Worm (Caenorhabditis elegans) whole organism, late embryonic: ENCODE measurements around the gene tbp-1.

Source experiments
- C38D4.7 ChIP-seq: fragments of 200-800 bp; sonication (Bioruptor generic); optimal IDR thresholded peaks from 2 replicates; lab custom pipeline; 2018; ENCODE audit warnings: mild to moderate bottlenecking, missing genetic modification characterization, moderate library complexity, missing compliant biosample characterization
- F13H6.1 ChIP-seq: sonication (generic microtip); optimal IDR thresholded peaks from 2 replicates; lab custom pipeline; 2016; ENCODE audit warnings: missing genetic modification characterization, missing compliant biosample characterization
- K02D7.2 ChIP-seq: sonication (generic microtip); optimal IDR thresholded peaks from 2 replicates; lab custom pipeline; 2017; ENCODE audit warnings: mild to moderate bottlenecking, missing genetic modification characterization, missing compliant biosample characterization
- K09A11.1 ChIP-seq: sonication (generic microtip); optimal IDR thresholded peaks from 2 replicates; lab custom pipeline; 2017; ENCODE audit warnings: antibody characterized with exemption, mild to moderate bottlenecking, missing genetic modification characterization, missing compliant biosample characterization; ENCODE audit not compliant: insufficient read depth
- T23F11.4 ChIP-seq: fragments of 200-800 bp; sonication (Bioruptor generic); optimal IDR thresholded peaks from 2 replicates; lab custom pipeline; 2018; ENCODE audit warnings: mild to moderate bottlenecking, missing genetic modification characterization, missing compliant biosample characterization
- Y22D7AL.16 ChIP-seq: sonication (generic microtip); optimal IDR thresholded peaks from 2 replicates; lab custom pipeline; 2016; ENCODE audit warnings: missing genetic modification characterization, missing compliant biosample characterization
- ama-1 ChIP-seq: fragments of 150-350 bp; optimal IDR thresholded peaks from 2 replicates; lab custom pipeline; 2014
- ceh-18 ChIP-seq: sonication (generic microtip); optimal IDR thresholded peaks from 2 replicates; lab custom pipeline; 2016; ENCODE audit warnings: missing genetic modification characterization, missing compliant biosample characterization
- ceh-2 ChIP-seq: sonication (generic microtip); optimal IDR thresholded peaks from 2 replicates; lab custom pipeline; 2016; ENCODE audit warnings: missing genotype, missing genetic modification characterization, missing compliant biosample characterization
- ceh-22 ChIP-seq: sonication (generic microtip); optimal IDR thresholded peaks from 2 replicates; lab custom pipeline; 2017; ENCODE audit warnings: missing biosample characterization, missing genetic modification characterization
- ceh-30 ChIP-seq: fragments of 150-350 bp; optimal IDR thresholded peaks from 2 replicates; lab custom pipeline; 2014; ENCODE audit warnings: missing biosample characterization, missing genetic modification characterization
- ceh-45 ChIP-seq: fragments of 200-800 bp; sonication (Bioruptor generic); IDR thresholded peaks from 2 replicates; pipeline ENCODE4 v1.3.6; 2022; ENCODE audit warnings: missing genetic modification reagents, missing genetic modification characterization, missing compliant biosample characterization
- ceh-48 ChIP-seq: sonication (generic microtip); optimal IDR thresholded peaks from 2 replicates; lab custom pipeline; 2016; ENCODE audit warnings: missing genetic modification characterization, inconsistent platforms, missing compliant biosample characterization
- ceh-9 ChIP-seq: sonication (generic microtip); optimal IDR thresholded peaks from 2 replicates; lab custom pipeline; 2016; ENCODE audit warnings: mild to moderate bottlenecking, missing genetic modification characterization, inconsistent platforms, missing compliant biosample characterization
- che-1 ChIP-seq: sonication (generic microtip); optimal IDR thresholded peaks from 2 replicates; lab custom pipeline; 2016; ENCODE audit warnings: mild to moderate bottlenecking, missing genetic modification characterization, missing compliant biosample characterization
- dve-1 ChIP-seq: sonication (generic microtip); optimal IDR thresholded peaks from 2 replicates; lab custom pipeline; 2017; ENCODE audit warnings: antibody characterized with exemption, mild to moderate bottlenecking, missing genetic modification characterization, missing compliant biosample characterization
- elt-2 ChIP-seq: sonication (generic microtip); optimal IDR thresholded peaks from 2 replicates; lab custom pipeline; 2016; ENCODE audit warnings: missing genetic modification reagents, missing genetic modification characterization, missing compliant biosample characterization
- elt-4 ChIP-seq: sonication (generic microtip); optimal IDR thresholded peaks from 2 replicates; lab custom pipeline; 2016; ENCODE audit warnings: missing genetic modification characterization, missing compliant biosample characterization
- eyg-1 ChIP-seq: sonication (generic microtip); optimal IDR thresholded peaks from 2 replicates; lab custom pipeline; 2016; ENCODE audit warnings: missing genotype, missing genetic modification characterization, missing compliant biosample characterization
- fkh-6 ChIP-seq: sonication (generic microtip); optimal IDR thresholded peaks from 2 replicates; lab custom pipeline; 2016; ENCODE audit warnings: missing genetic modification characterization, missing compliant biosample characterization
- gmeb-2 ChIP-seq: sonication (generic microtip); optimal IDR thresholded peaks from 2 replicates; lab custom pipeline; 2016; ENCODE audit warnings: missing genetic modification characterization, inconsistent platforms, missing compliant biosample characterization
- hlh-13 ChIP-seq: fragments of 200-800 bp; sonication (Bioruptor generic); optimal IDR thresholded peaks from 2 replicates; lab custom pipeline; 2018; ENCODE audit warnings: mild to moderate bottlenecking, missing genetic modification characterization, missing compliant biosample characterization
- hlh-15 ChIP-seq: sonication (generic microtip); optimal IDR thresholded peaks from 2 replicates; lab custom pipeline; 2016; ENCODE audit warnings: missing genetic modification characterization, missing compliant biosample characterization
- hlh-30 ChIP-seq: sonication (generic microtip); optimal IDR thresholded peaks from 2 replicates; lab custom pipeline; 2017; ENCODE audit warnings: antibody characterized with exemption, missing genetic modification characterization, missing compliant biosample characterization; ENCODE audit not compliant: insufficient read depth
- hlh-8 ChIP-seq: sonication (generic microtip); optimal IDR thresholded peaks from 2 replicates; lab custom pipeline; 2016; ENCODE audit warnings: missing genotype, missing genetic modification characterization, missing compliant biosample characterization
- lim-6 ChIP-seq: sonication (generic microtip); optimal IDR thresholded peaks from 2 replicates; lab custom pipeline; 2016; ENCODE audit warnings: missing genetic modification characterization, missing compliant biosample characterization
- lin-11 ChIP-seq: fragments of 200-800 bp; sonication (Bioruptor generic); optimal IDR thresholded peaks from 2 replicates; lab custom pipeline; 2018; ENCODE audit warnings: mild to moderate bottlenecking, missing genetic modification characterization, missing compliant biosample characterization
- madf-2 ChIP-seq: sonication (generic microtip); optimal IDR thresholded peaks from 2 replicates; lab custom pipeline; 2017; ENCODE audit warnings: missing genetic modification characterization, missing compliant biosample characterization
- mec-3 ChIP-seq: sonication (generic microtip); optimal IDR thresholded peaks from 2 replicates; lab custom pipeline; 2016; ENCODE audit warnings: borderline replicate concordance, missing genetic modification characterization, missing compliant biosample characterization
- nfya-1 ChIP-seq: sonication (generic microtip); optimal IDR thresholded peaks from 2 replicates; lab custom pipeline; 2017; ENCODE audit warnings: missing genetic modification characterization, mild to moderate bottlenecking, missing compliant biosample characterization, antibody characterized with exemption, moderate library complexity
- nhr-11 ChIP-seq: fragments of 150-350 bp; optimal IDR thresholded peaks from 2 replicates; lab custom pipeline; 2014; ENCODE audit warnings: missing biosample characterization, missing genetic modification characterization
- npax-4 ChIP-seq: sonication (generic microtip); optimal IDR thresholded peaks from 2 replicates; lab custom pipeline; 2016; ENCODE audit warnings: missing genetic modification characterization, missing compliant biosample characterization
- odd-2 ChIP-seq: sonication (generic microtip); optimal IDR thresholded peaks from 2 replicates; lab custom pipeline; 2017; ENCODE audit warnings: antibody characterized with exemption, mild to moderate bottlenecking, missing genetic modification characterization, missing compliant biosample characterization
- pag-3 ChIP-seq: sonication (generic microtip); optimal IDR thresholded peaks from 2 replicates; lab custom pipeline; 2016; ENCODE audit warnings: missing compliant biosample characterization, missing genetic modification characterization, borderline replicate concordance
- pat-9 ChIP-seq: fragments of 200-800 bp; sonication (Bioruptor generic); optimal IDR thresholded peaks from 2 replicates; lab custom pipeline; 2018; ENCODE audit warnings: mild to moderate bottlenecking, missing genetic modification characterization, moderate library complexity, missing compliant biosample characterization
- pax-1 ChIP-seq: fragments of 150-350 bp; optimal IDR thresholded peaks from 2 replicates; lab custom pipeline; 2014; ENCODE audit warnings: missing biosample characterization, missing genetic modification characterization
- pqm-1 ChIP-seq: sonication (generic microtip); optimal IDR thresholded peaks from 2 replicates; lab custom pipeline; 2016; ENCODE audit warnings: missing genetic modification characterization, missing compliant biosample characterization
- pros-1 ChIP-seq: fragments of 150-350 bp; optimal IDR thresholded peaks from 2 replicates; lab custom pipeline; 2014; ENCODE audit warnings: missing biosample characterization, missing genetic modification reagents, missing genetic modification characterization
- ref-2 ChIP-seq: sonication (generic microtip); optimal IDR thresholded peaks from 2 replicates; lab custom pipeline; 2016; ENCODE audit warnings: missing genetic modification characterization, missing compliant biosample characterization
- rnt-1 ChIP-seq: sonication (generic microtip); optimal IDR thresholded peaks from 2 replicates; lab custom pipeline; 2016; ENCODE audit warnings: missing genetic modification characterization, missing compliant biosample characterization
- sdc-2 ChIP-seq: sonication (generic microtip); optimal IDR thresholded peaks from 2 replicates; lab custom pipeline; 2016; ENCODE audit warnings: missing genotype, missing genetic modification characterization, missing compliant biosample characterization
- sox-2 ChIP-seq: fragments of 200-800 bp; sonication (Bioruptor generic); IDR thresholded peaks from 2 replicates; pipeline ENCODE4 v1.3.6; 2022; ENCODE audit warnings: missing genetic modification reagents, missing genetic modification characterization, missing compliant biosample characterization
- sox-4 ChIP-seq: sonication (generic microtip); optimal IDR thresholded peaks from 2 replicates; lab custom pipeline; 2017; ENCODE audit warnings: mild to moderate bottlenecking, missing genetic modification characterization, inconsistent platforms, missing compliant biosample characterization
- syd-9 ChIP-seq: sonication (generic microtip); optimal IDR thresholded peaks from 2 replicates; lab custom pipeline; 2016; ENCODE audit warnings: mild to moderate bottlenecking, missing genetic modification characterization, moderate library complexity, missing compliant biosample characterization
- tbx-2 ChIP-seq: sonication (generic microtip); optimal IDR thresholded peaks from 2 replicates; lab custom pipeline; 2016; ENCODE audit warnings: missing genetic modification characterization, missing compliant biosample characterization
- tbx-7 ChIP-seq: sonication (generic microtip); optimal IDR thresholded peaks from 2 replicates; lab custom pipeline; 2016; ENCODE audit warnings: missing genotype, missing genetic modification characterization, missing compliant biosample characterization
- ttx-3 ChIP-seq: sonication (generic microtip); optimal IDR thresholded peaks from 2 replicates; lab custom pipeline; 2016; ENCODE audit warnings: missing genetic modification reagents, missing genetic modification characterization, missing compliant biosample characterization
- unc-3 ChIP-seq, 2 experiments: fragments of 200-800 bp in 1 of 2; sonication (Bioruptor generic) in 1 of 2; sonication (generic microtip) in 1 of 2; conservative IDR thresholded peaks in 1 of 2; optimal IDR thresholded peaks in 1 of 2; 2 replicates each; pipeline versions ENCODE4 v1.3.6 to Lab custom; 2016 to 2022; ENCODE audit warnings: missing compliant biosample characterization in 2 of 2, missing genetic modification characterization in 2 of 2, missing genetic modification reagents in 1 of 2
- unc-42 ChIP-seq: sonication (generic microtip); optimal IDR thresholded peaks from 2 replicates; lab custom pipeline; 2016; ENCODE audit warnings: missing genotype, missing genetic modification characterization, missing compliant biosample characterization
- unc-86 ChIP-seq: sonication (generic microtip); optimal IDR thresholded peaks from 2 replicates; lab custom pipeline; 2016; ENCODE audit warnings: missing genetic modification characterization, missing compliant biosample characterization
- zip-5 ChIP-seq: sonication (generic microtip); optimal IDR thresholded peaks from 2 replicates; lab custom pipeline; 2016; ENCODE audit warnings: missing genetic modification characterization, missing compliant biosample characterization
- ztf-16 ChIP-seq: sonication (generic microtip); optimal IDR thresholded peaks from 2 replicates; lab custom pipeline; 2017; ENCODE audit warnings: missing genetic modification characterization, missing compliant biosample characterization

tbp-1 gene

ce11 chrIII:7376143-7376802, 7.6 kb upstream of the tbp-1 start:
- TF ChIP-seq ceh-22 (tag; lab: Kevin White, UChicago) (no peak), elt-4 (tag; lab: Kevin White, UChicago) (no peak), lin-11 (tag; lab: Kevin White, UChicago) (no peak), rnt-1 (tag; lab: Kevin White, UChicago) (no peak), ceh-9 (no peak), ceh-2 (tag; lab: Kevin White, UChicago) (no peak), nhr-11 (tag; lab: Kevin White, UChicago) (no peak), hlh-30 (peak; percentile 88), sox-2 (GFP tag; lab: Robert Waterston, UW) (no peak), ceh-30 (no peak), pag-3 (tag; lab: Kevin White, UChicago) (no peak), ttx-3 (tag; lab: Kevin White, UChicago) (no peak), hlh-15 (tag; lab: Kevin White, UChicago) (no peak), unc-3 (GFP tag; conservative IDR thresholded peaks at IDR 0.05; lab: Robert Waterston, UW) (no peak), unc-3 (tag; optimal IDR thresholded peaks at IDR 0.05; lab: Kevin White, UChicago) (no peak), zip-5 (no peak), ceh-48 (tag; lab: Kevin White, UChicago) (no peak), unc-42 (tag; lab: Kevin White, UChicago) (peak; percentile 20), elt-2 (tag; lab: Kevin White, UChicago) (no peak), odd-2 (tag; lab: Kevin White, UChicago) (no peak), ama-1 (lab: Kevin White, UChicago) (no peak), tbx-2 (tag; lab: Kevin White, UChicago) (peak; percentile 41), gmeb-2 (tag; lab: Kevin White, UChicago) (no peak), pros-1 (tag; lab: Kevin White, UChicago) (no peak), C38D4.7 (GFP tag; lab: Kevin White, UChicago) (no peak), fkh-6 (tag; lab: Kevin White, UChicago) (no peak), sox-4 (tag; lab: Kevin White, UChicago) (no peak), npax-4 (tag; lab: Kevin White, UChicago) (no peak), T23F11.4 (GFP tag; lab: Kevin White, UChicago) (no peak), ceh-18 (tag; lab: Kevin White, UChicago) (peak; percentile 21), hlh-13 (GFP tag; lab: Kevin White, UChicago) (no peak), nfya-1 (tag; lab: Kevin White, UChicago) (peak; percentile 21), pqm-1 (tag; lab: Kevin White, UChicago) (no peak), syd-9 (tag; lab: Kevin White, UChicago) (no peak), ceh-45 (no peak), che-1 (tag; lab: Kevin White, UChicago) (no peak), eyg-1 (no peak), unc-86 (tag; lab: Kevin White, UChicago) (no peak), pat-9 (no peak), K09A11.1 (tag; lab: Kevin White, UChicago) (no peak), Y22D7AL.16 (tag; lab: Kevin White, UChicago) (no peak), madf-2 (tag; lab: Kevin White, UChicago) (no peak), tbx-7 (no peak), pax-1 (tag; lab: Kevin White, UChicago) (peak; percentile 36), sdc-2 (tag; lab: Kevin White, UChicago) (no peak), mec-3 (no peak), ref-2 (tag; lab: Kevin White, UChicago) (no peak), hlh-8 (tag; lab: Kevin White, UChicago) (no peak), dve-1 (tag; lab: Kevin White, UChicago) (no peak), K02D7.2 (tag; lab: Kevin White, UChicago) (no peak), lim-6 (tag; lab: Kevin White, UChicago) (no peak), F13H6.1 (no peak), ztf-16 (tag; lab: Kevin White, UChicago) (no peak)
